Fruit fly (Drosophila melanogaster) whole organism, pupa: ENCODE results near the gene CG45067.

Experiments used
- CG13204 ChIP-seq: fragments of 200-800 bp; sonication (Bioruptor generic); optimal IDR thresholded peaks from 2 replicates; lab custom pipeline; 2018; ENCODE audit warnings: missing biosample characterization, mild to moderate bottlenecking, missing genetic modification characterization, moderate library complexity
- Pif1A ChIP-seq: fragments of 200-800 bp; sonication (Bioruptor generic); optimal IDR thresholded peaks from 3 replicates; lab custom pipeline; 2016; ENCODE audit warnings: missing biosample characterization, missing genetic modification characterization

- TF ChIP-seq Pif1A (GFP tag; lab: Kevin White, UChicago) (peak; percentile 99), CG13204 (peak; percentile 97)
Measured at dm6 chr3L:3081146-3081872, 33.0 kb downstream of the CG45067 start.
